Worm (Caenorhabditis elegans): Measurements from ENCODE around the gene K08E5.6.
A peak's percentile ranks its signal among the peaks of the same experiment; 100 is the strongest.

ce11 chrIII:10178552-10178951, 37.7 kb downstream of the K08E5.6 start:
- TF ChIP-seq lin-39 (tag; optimal IDR thresholded peaks at IDR 0.05) (no peak), nhr-28 (tag; optimal IDR thresholded peaks at IDR 0.05) (no peak), unc-62 (GFP tag; optimal IDR thresholded peaks at IDR 0.05 in 1 of 2) (peak in 1 of 2 experiments; percentile 19), unc-62 (tag; optimal IDR thresholded peaks at IDR 0.05) (no peak), fkh-10 (GFP tag; optimal IDR thresholded peaks at IDR 0.05) (no peak), unc-130 (GFP tag; optimal IDR thresholded peaks at IDR 0.05) (no peak), hlh-30 (tag; optimal IDR thresholded peaks at IDR 0.05; ENCODE audit: insufficient read depth) (no peak), snpc-4 (tag; optimal IDR thresholded peaks at IDR 0.05) (no peak), jun-1 (tag; optimal IDR thresholded peaks at IDR 0.05) (no peak), lin-13 (GFP tag; optimal IDR thresholded peaks at IDR 0.05) (no peak), pha-4 (GFP tag; IDR thresholded peaks at IDR 0.05) (no peak), pha-4 (tag; optimal IDR thresholded peaks at IDR 0.05) (no peak), ceh-82 (tag; optimal IDR thresholded peaks at IDR 0.05) (no peak), mep-1 (tag; optimal IDR thresholded peaks at IDR 0.05) (no peak), daf-12 (tag; optimal IDR thresholded peaks at IDR 0.05) (no peak), ztf-11 (tag; optimal IDR thresholded peaks at IDR 0.05) (no peak)
